Worm (Caenorhabditis elegans) whole organism, late embryonic: ENCODE data around the gene pnk-4.

Source experiments
- C38D4.7 ChIP-seq: fragments of 200-800 bp; sonication (Bioruptor generic); optimal IDR thresholded peaks from 2 replicates; lab custom pipeline; 2018; ENCODE audit warnings: mild to moderate bottlenecking, missing genetic modification characterization, moderate library complexity, missing compliant biosample characterization
- K09A11.1 ChIP-seq: sonication (generic microtip); optimal IDR thresholded peaks from 2 replicates; lab custom pipeline; 2017; ENCODE audit warnings: antibody characterized with exemption, mild to moderate bottlenecking, missing genetic modification characterization, missing compliant biosample characterization; ENCODE audit not compliant: insufficient read depth
- odd-2 ChIP-seq: sonication (generic microtip); optimal IDR thresholded peaks from 2 replicates; lab custom pipeline; 2017; ENCODE audit warnings: antibody characterized with exemption, mild to moderate bottlenecking, missing genetic modification characterization, missing compliant biosample characterization
- pat-9 ChIP-seq: fragments of 200-800 bp; sonication (Bioruptor generic); optimal IDR thresholded peaks from 2 replicates; lab custom pipeline; 2018; ENCODE audit warnings: mild to moderate bottlenecking, missing genetic modification characterization, moderate library complexity, missing compliant biosample characterization
- pha-2 ChIP-seq: sonication (generic microtip); optimal IDR thresholded peaks from 2 replicates; lab custom pipeline; 2017; ENCODE audit warnings: mild to moderate bottlenecking, missing genetic modification characterization, missing compliant biosample characterization
- pha-4 ChIP-seq: fragments of 150-350 bp; optimal IDR thresholded peaks from 2 replicates; lab custom pipeline; 2018; ENCODE audit warnings: missing biosample characterization, missing genetic modification reagents, missing genetic modification characterization
- sox-4 ChIP-seq: sonication (generic microtip); optimal IDR thresholded peaks from 2 replicates; lab custom pipeline; 2017; ENCODE audit warnings: mild to moderate bottlenecking, missing genetic modification characterization, inconsistent platforms, missing compliant biosample characterization
- tbx-7 ChIP-seq: sonication (generic microtip); optimal IDR thresholded peaks from 2 replicates; lab custom pipeline; 2016; ENCODE audit warnings: missing genotype, missing genetic modification characterization, missing compliant biosample characterization

- TF ChIP-seq C38D4.7 (GFP tag; lab: Kevin White, UChicago) (no peak), odd-2 (tag; lab: Kevin White, UChicago) (no peak), pat-9 (tag; lab: Kevin White, UChicago) (no peak), K09A11.1 (tag; lab: Kevin White, UChicago) (no peak), sox-4 (tag; lab: Kevin White, UChicago) (no peak), pha-2 (tag; lab: Kevin White, UChicago) (no peak), tbx-7 (no peak), pha-4 (no peak)
These were observed 9.8 kb upstream of the pnk-4 start, which contains the start of gene cal-5 for ce11 chrX:5077696-5078343.
